Worm (Caenorhabditis elegans) whole organism, early embryonic: Measurements from ENCODE around the gene T09F5.10.

Source experiments
- B0310.2 ChIP-seq: sonication (generic microtip); optimal IDR thresholded peaks from 2 replicates; lab custom pipeline; 2016; ENCODE audit warnings: mild to moderate bottlenecking, missing genetic modification characterization, missing compliant biosample characterization
- F13C5.2 ChIP-seq: sonication (generic microtip); optimal IDR thresholded peaks from 2 replicates; lab custom pipeline; 2017; ENCODE audit warnings: mild to moderate bottlenecking, missing genetic modification characterization, inconsistent platforms, missing compliant biosample characterization
- aly-1 ChIP-seq: sonication (generic microtip); optimal IDR thresholded peaks from 2 replicates; lab custom pipeline; 2016; ENCODE audit warnings: missing genetic modification characterization, missing compliant biosample characterization
- ama-1 ChIP-seq: fragments of 150-350 bp; optimal IDR thresholded peaks from 2 replicates; lab custom pipeline; 2014
- ceh-36 ChIP-seq: sonication (generic microtip); optimal IDR thresholded peaks from 2 replicates; lab custom pipeline; 2016; ENCODE audit warnings: missing genetic modification characterization, inconsistent platforms, missing compliant biosample characterization
- flt-1 ChIP-seq: fragments of 200-800 bp; sonication (Bioruptor generic); IDR thresholded peaks from 2 replicates; pipeline ENCODE4 v1.3.6; 2022; ENCODE audit warnings: missing genetic modification characterization, missing compliant biosample characterization
- hmg-4 ChIP-seq: fragments of 200-800 bp; sonication (Bioruptor generic); optimal IDR thresholded peaks from 2 replicates; lab custom pipeline; 2018; ENCODE audit warnings: mild to moderate bottlenecking, missing genetic modification characterization, missing compliant biosample characterization
- pes-1 ChIP-seq: fragments of 200-800 bp; sonication (Bioruptor generic); IDR thresholded peaks from 2 replicates; pipeline ENCODE4 v1.3.6; 2022; ENCODE audit warnings: missing genetic modification reagents, missing genetic modification characterization, missing compliant biosample characterization
- sea-1 ChIP-seq: fragments of 200-800 bp; sonication (Bioruptor generic); conservative IDR thresholded peaks from 2 replicates; pipeline ENCODE4 v1.3.6; 2022; ENCODE audit warnings: missing genetic modification characterization, missing compliant biosample characterization
- tra-4 ChIP-seq: sonication (generic microtip); optimal IDR thresholded peaks from 2 replicates; lab custom pipeline; 2017; ENCODE audit warnings: missing genetic modification characterization, missing compliant biosample characterization

ce11 chrV:15216705-15217104 is 36.8 kb downstream of the T09F5.10 start, which contains the start of gene sri-25:
- TF ChIP-seq ama-1, result no peak
- no peak for TF ChIP-seq ceh-36 (tag; lab: Kevin White, UChicago)
- TF ChIP-seq B0310.2, result no peak
- no peak for TF ChIP-seq aly-1 (tag; lab: Kevin White, UChicago)
- TF ChIP-seq sea-1, result no peak
- TF ChIP-seq tra-4 (tag; lab: Kevin White, UChicago), result no peak
- no peak for TF ChIP-seq flt-1 (GFP tag; lab: Robert Waterston, UW)
- TF ChIP-seq pes-1, result no peak
- TF ChIP-seq F13C5.2 (tag; lab: Kevin White, UChicago), result no peak
- no peak for TF ChIP-seq hmg-4 (GFP tag; lab: Kevin White, UChicago)
